Fruit fly (Drosophila melanogaster): ENCODE measurements around the gene CG43861.

Gene CG43861

DNA sequence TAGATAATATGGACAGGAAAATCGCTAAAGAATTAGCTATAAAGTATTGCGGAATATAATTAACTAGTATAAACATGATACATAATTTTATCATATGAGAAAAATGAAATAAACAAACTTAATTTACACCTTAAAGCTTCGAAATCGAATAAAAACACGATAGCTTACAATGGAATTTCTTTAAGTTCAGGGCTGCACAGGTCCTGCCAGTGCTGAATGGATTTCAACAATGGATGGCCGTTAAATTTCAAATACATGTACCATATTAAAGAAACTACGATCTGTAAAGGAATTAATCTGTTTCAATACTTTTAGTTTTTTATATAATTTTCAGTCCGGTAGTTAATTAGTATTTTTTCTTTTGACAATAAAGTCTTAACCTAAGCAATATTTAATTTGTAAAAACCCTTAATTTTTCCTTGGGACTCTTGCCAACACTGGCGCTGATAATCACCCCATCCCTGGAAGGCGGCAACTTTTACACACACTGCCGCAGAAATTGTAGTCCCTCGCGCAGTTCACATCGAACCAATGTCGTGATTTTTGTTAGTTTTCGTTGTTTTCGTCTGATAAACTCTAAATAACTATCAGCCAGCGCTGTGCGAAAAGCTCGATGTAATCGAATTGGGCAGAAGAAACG, 44.1 kb upstream of the CG43861 start, which contains the start of the genes barr and lok (continued):
- no peak for TF ChIP-seq cas (GFP tag; IDR thresholded peaks at IDR 0.05)
- TF ChIP-seq CG7271 (tag; optimal IDR thresholded peaks at IDR 0.05) = no peak
- peak; percentile 46; the same call in 1 of the 2 replicates for TF ChIP-seq CG3847 (GFP tag; IDR thresholded peaks at IDR 0.05)
- peak; percentile 83 for TF ChIP-seq CoRest (tag; optimal IDR thresholded peaks at IDR 0.05)
- peak; percentile 10 to 65 for TF ChIP-seq chif (GFP tag; optimal IDR thresholded peaks at IDR 0.05)
- no peak for TF ChIP-seq Dip2 (GFP tag; IDR thresholded peaks at IDR 0.05)
- TF ChIP-seq btn (GFP tag; optimal IDR thresholded peaks at IDR 0.05) = no peak
- TF ChIP-seq lilli (GFP tag; optimal IDR thresholded peaks at IDR 0.05) = peak; percentile 60
- TF ChIP-seq p53 (GFP tag; optimal IDR thresholded peaks at IDR 0.05) = no peak
- no peak for TF ChIP-seq org-1 (GFP tag; optimal IDR thresholded peaks at IDR 0.05)
- TF ChIP-seq CG1647 (GFP tag; optimal IDR thresholded peaks at IDR 0.05) = peak; percentile 47
- TF ChIP-seq CG9817 (tag; optimal IDR thresholded peaks at IDR 0.05) = peak; percentile 65
- TF ChIP-seq Sry-β (GFP tag; optimal IDR thresholded peaks at IDR 0.05) = peak; percentile 95
- TF ChIP-seq CG12299 (tag; optimal IDR thresholded peaks at IDR 0.05) = no peak
- peak; percentile 27 for TF ChIP-seq CG10654 (GFP tag; optimal IDR thresholded peaks at IDR 0.05)
- no peak for TF ChIP-seq Sox100B (GFP tag; optimal IDR thresholded peaks at IDR 0.05)
- peak; percentile 65 for TF ChIP-seq ind (GFP tag; optimal IDR thresholded peaks at IDR 0.05)
- TF ChIP-seq CG7839 (tag; optimal IDR thresholded peaks at IDR 0.05) = peak; percentile 63
- TF ChIP-seq CG3281 (GFP tag; optimal IDR thresholded peaks at IDR 0.05) = peak; percentile 14
- TF ChIP-seq pho (GFP tag; optimal IDR thresholded peaks at IDR 0.05) = peak; percentile 48
- TF ChIP-seq grn (GFP tag; optimal IDR thresholded peaks at IDR 0.05) = no peak
- TF ChIP-seq CG14441 (GFP tag; IDR thresholded peaks at IDR 0.05) = peak; percentile 54
- TF ChIP-seq CG1529 (GFP tag; optimal IDR thresholded peaks at IDR 0.05) = no peak
- no peak for TF ChIP-seq toy (GFP tag; IDR thresholded peaks at IDR 0.05)
- TF ChIP-seq Doc2 (GFP tag; IDR thresholded peaks at IDR 0.05) = no peak
- peak; percentile 67 for TF ChIP-seq zfh2 (GFP tag; optimal IDR thresholded peaks at IDR 0.05)
- TF ChIP-seq Chrac-16 (GFP tag; optimal IDR thresholded peaks at IDR 0.05) = peak; percentile 56
- TF ChIP-seq pnt (GFP tag; optimal IDR thresholded peaks at IDR 0.05) = peak; percentile 57
- peak; percentile 80 for TF ChIP-seq sd (tag; optimal IDR thresholded peaks at IDR 0.05)
- no peak for TF ChIP-seq CG4730 (GFP tag; IDR thresholded peaks at IDR 0.05)
- TF ChIP-seq croc (GFP tag; conservative IDR thresholded peaks at IDR 0.05) = peak; percentile 28; the same call in 2 of the 3 replicates
- TF ChIP-seq CG12744 (GFP tag; optimal IDR thresholded peaks at IDR 0.05) = peak; percentile 1
- no peak for TF ChIP-seq peb (GFP tag; IDR thresholded peaks at IDR 0.05)
- TF ChIP-seq nmo (GFP tag; optimal IDR thresholded peaks at IDR 0.05) = peak; percentile 76
- peak; percentile 59 for TF ChIP-seq az2 (GFP tag; optimal IDR thresholded peaks at IDR 0.05)
- no peak for TF ChIP-seq ase (GFP tag; IDR thresholded peaks at IDR 0.05)
- TF ChIP-seq CG17186 (GFP tag; optimal IDR thresholded peaks at IDR 0.05) = no peak
- peak; percentile 57 for TF ChIP-seq CG8290 (GFP tag; optimal IDR thresholded peaks at IDR 0.05)
- peak in 1 of 2 experiments; percentile 33 for TF ChIP-seq CG8290 (tag; optimal IDR thresholded peaks at IDR 0.05)
- TF ChIP-seq Six4 (GFP tag; optimal IDR thresholded peaks at IDR 0.05) = peak; percentile 7
- no peak for TF ChIP-seq ash1 (GFP tag; optimal IDR thresholded peaks at IDR 0.05)
- TF ChIP-seq CG16815 (GFP tag; optimal IDR thresholded peaks at IDR 0.05) = peak; percentile 61
- no peak for TF ChIP-seq CG2889 (GFP tag; IDR thresholded peaks at IDR 0.05)
- TF ChIP-seq amos (GFP tag; IDR thresholded peaks at IDR 0.05; ENCODE audit: partially characterized antibody) = peak; percentile 19; the same call in 1 of the 2 replicates
- peak; percentile 75 for TF ChIP-seq CG2120 (GFP tag; optimal IDR thresholded peaks at IDR 0.05)
- peak; percentile 20; the same call in 1 of the 2 replicates for TF ChIP-seq danr (GFP tag; IDR thresholded peaks at IDR 0.05)
- peak; percentile 19 for TF ChIP-seq exex (tag; optimal IDR thresholded peaks at IDR 0.05)
- peak; percentile 61; the same call in 1 of the 2 replicates for TF ChIP-seq Ptx1 (GFP tag; IDR thresholded peaks at IDR 0.05)
- no peak for TF ChIP-seq CG10274 (GFP tag; optimal IDR thresholded peaks at IDR 0.05)
- TF ChIP-seq CG6854 (GFP tag; optimal IDR thresholded peaks at IDR 0.05) = no peak
- no peak for TF ChIP-seq Dref (GFP tag; IDR thresholded peaks at IDR 0.05)

All from whole organism, embryonic.